ENCODE assay signal across 1 fruit fly cellular context in the genomic region with DNA sequence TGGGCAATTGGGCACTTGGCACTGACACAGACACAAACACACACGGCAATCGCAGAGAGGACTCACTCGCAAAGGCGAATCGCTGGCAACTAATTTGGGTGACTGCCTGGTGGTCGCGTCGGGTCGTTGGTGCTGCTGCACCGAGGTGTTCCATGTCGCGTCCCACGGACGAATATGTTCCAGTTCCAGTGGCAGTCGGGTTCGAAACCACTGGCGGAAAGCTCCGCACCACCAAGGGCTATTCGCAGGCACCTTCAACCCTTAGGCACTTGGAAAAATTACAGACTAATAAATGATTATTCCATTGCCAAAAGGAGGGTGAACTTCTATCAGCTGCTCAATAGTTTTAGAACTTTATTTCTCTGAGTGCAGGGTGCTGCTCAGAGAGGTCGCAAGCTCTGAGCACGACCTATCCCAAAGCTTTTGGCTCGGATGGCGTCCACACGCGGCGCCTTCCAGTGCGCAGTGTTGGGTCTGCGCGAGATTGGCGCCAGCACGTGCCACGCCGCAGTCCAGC.
TF ChIP-seq lines count a peak whose summit lies in the region.

A gene (minus strand): TSS at position 51 of the 517 bp plus-strand sequence.

TF ChIP-seq in whole organism, embryonic, 481 proteins besides CTCF, POLR2A, EP300 and RAD21 (continued from another document):
- TF ChIP-seq CG16813 (GFP tag; IDR thresholded peaks at IDR 0.05; lab: Robert Waterston, UW; ENCODE audit: partially characterized antibody) (no peak), ham (GFP tag; IDR thresholded peaks at IDR 0.05; lab: Robert Waterston, UW) (no peak), CG34422 (GFP tag; IDR thresholded peaks at IDR 0.05; lab: Robert Waterston, UW) (no peak), Antp (GFP tag; optimal IDR thresholded peaks at IDR 0.05; lab: Kevin White, UChicago) (peak; percentile 69), CG18599 (GFP tag; optimal IDR thresholded peaks at IDR 0.05; lab: Kevin White, UChicago) (peak; percentile 93), aop (GFP tag; IDR thresholded peaks at IDR 0.05; lab: Robert Waterston, UW) (no peak), CG1647 (GFP tag; optimal IDR thresholded peaks at IDR 0.05; lab: Kevin White, UChicago) (no peak), CG8281 (tag; optimal IDR thresholded peaks at IDR 0.05; lab: Kevin White, UChicago) (no peak), Hr51 (GFP tag; optimal IDR thresholded peaks at IDR 0.05; lab: Kevin White, UChicago) (peak; percentile 29 to 43), B-H1 (GFP tag; IDR thresholded peaks at IDR 0.05; lab: Robert Waterston, UW) (no peak), CG33213 (GFP tag; optimal IDR thresholded peaks at IDR 0.05; lab: Kevin White, UChicago) (no peak), gcm (GFP tag; optimal IDR thresholded peaks at IDR 0.05; lab: Kevin White, UChicago) (no peak), Bdp1 (GFP tag; optimal IDR thresholded peaks at IDR 0.05; lab: Kevin White, UChicago) (no peak), sens-2 (GFP tag; IDR thresholded peaks at IDR 0.05; lab: Robert Waterston, UW) (no peak), MTF-1 (GFP tag; optimal IDR thresholded peaks at IDR 0.05; lab: Kevin White, UChicago; ENCODE audit: borderline replicate concordance) (no peak), CG6813 (GFP tag; optimal IDR thresholded peaks at IDR 0.05; lab: Kevin White, UChicago) (no peak), so (GFP tag; IDR thresholded peaks at IDR 0.05; lab: Robert Waterston, UW) (no peak), dimm (GFP tag; IDR thresholded peaks at IDR 0.05; lab: Robert Waterston, UW) (no peak), CG17359 (tag; optimal IDR thresholded peaks at IDR 0.05; lab: Kevin White, UChicago) (peak; percentile 43), pita (GFP tag; optimal IDR thresholded peaks at IDR 0.05; lab: Kevin White, UChicago) (no peak), CG3407 (GFP tag; optimal IDR thresholded peaks at IDR 0.05; lab: Kevin White, UChicago) (no peak), CG14710 (tag; optimal IDR thresholded peaks at IDR 0.05; lab: Kevin White, UChicago) (no peak), CG4360 (GFP tag; IDR thresholded peaks at IDR 0.05; lab: Robert Waterston, UW) (no peak), CG2116 (GFP tag; optimal IDR thresholded peaks at IDR 0.05; lab: Kevin White, UChicago) (no peak), CG3726 (GFP tag; IDR thresholded peaks at IDR 0.05; lab: Robert Waterston, UW) (no peak), dan (GFP tag; IDR thresholded peaks at IDR 0.05; lab: Robert Waterston, UW) (no peak), CG6791 (GFP tag; IDR thresholded peaks at IDR 0.05; lab: Robert Waterston, UW; ENCODE audit: partially characterized antibody) (no peak), ase (GFP tag; IDR thresholded peaks at IDR 0.05; lab: Robert Waterston, UW) (no peak; the same call in 2 of the 3 replicates), en (GFP tag; optimal IDR thresholded peaks at IDR 0.05; lab: Kevin White, UChicago) (no peak), tx (GFP tag; optimal IDR thresholded peaks at IDR 0.05; lab: Kevin White, UChicago) (no peak), ro (GFP tag; IDR thresholded peaks at IDR 0.05; lab: Robert Waterston, UW) (no peak), mirr (GFP tag; optimal IDR thresholded peaks at IDR 0.05; lab: Kevin White, UChicago) (no peak), gem (tag; optimal IDR thresholded peaks at IDR 0.05; lab: Kevin White, UChicago) (peak; percentile 40), fd3F (GFP tag; optimal IDR thresholded peaks at IDR 0.05; lab: Kevin White, UChicago) (no peak), tup (GFP tag; optimal IDR thresholded peaks at IDR 0.05; lab: Kevin White, UChicago) (peak; percentile 10), slp2 (GFP tag; optimal IDR thresholded peaks at IDR 0.05; lab: Kevin White, UChicago) (no peak), btn (GFP tag; optimal IDR thresholded peaks at IDR 0.05; lab: Kevin White, UChicago) (no peak), trem (tag; optimal IDR thresholded peaks at IDR 0.05; lab: Kevin White, UChicago) (no peak), CG6272 (GFP tag; IDR thresholded peaks at IDR 0.05; lab: Robert Waterston, UW) (peak; percentile 49; the same call in 1 of the 2 replicates), HLH4C (GFP tag; IDR thresholded peaks at IDR 0.05; lab: Robert Waterston, UW; ENCODE audit: partially characterized antibody) (no peak), NC2β (GFP tag; optimal IDR thresholded peaks at IDR 0.05; lab: Kevin White, UChicago) (no peak), oc (tag; optimal IDR thresholded peaks at IDR 0.05; lab: Kevin White, UChicago) (no peak), CG10209 (GFP tag; optimal IDR thresholded peaks at IDR 0.05; lab: Kevin White, UChicago) (peak; percentile 21), Dref (GFP tag; IDR thresholded peaks at IDR 0.05; lab: Robert Waterston, UW) (no peak), exex (tag; optimal IDR thresholded peaks at IDR 0.05; lab: Kevin White, UChicago) (no peak), Tbp (GFP tag; optimal IDR thresholded peaks at IDR 0.05; lab: Kevin White, UChicago) (no peak), Hmr (GFP tag; optimal IDR thresholded peaks at IDR 0.05; lab: Kevin White, UChicago) (peak; percentile 75), CG1529 (GFP tag; optimal IDR thresholded peaks at IDR 0.05; lab: Kevin White, UChicago) (no peak), Myb (GFP tag; optimal IDR thresholded peaks at IDR 0.05; lab: Kevin White, UChicago) (peak; percentile 23), yki (optimal IDR thresholded peaks at IDR 0.05; lab: Kevin White, UChicago) (no peak), CG17802 (tag; optimal IDR thresholded peaks at IDR 0.05; lab: Kevin White, UChicago) (no peak), Hr39 (optimal IDR thresholded peaks at IDR 0.05; lab: Kevin White, UChicago) (no peak), HmgD (GFP tag; optimal IDR thresholded peaks at IDR 0.05; lab: Kevin White, UChicago) (no peak), lov (optimal IDR thresholded peaks at IDR 0.05; lab: Kevin White, UChicago) (no peak), lov (GFP tag; IDR thresholded peaks at IDR 0.05; lab: Robert Waterston, UW) (no peak), CG3065 (GFP tag; optimal IDR thresholded peaks at IDR 0.05; lab: Kevin White, UChicago) (no peak), Lhr (GFP tag; optimal IDR thresholded peaks at IDR 0.05; lab: Kevin White, UChicago) (no peak)
